Fruit fly (Drosophila melanogaster) Kc167 (cell line): ENCODE measurements around the gene TyrR.

Source experiments
- Sin3A ChIP-seq: fragments of >200 bp; optimal IDR thresholded peaks from 2 replicates; lab custom pipeline; 2018; ENCODE audit warnings: missing external identifiers
- insv ChIP-seq: fragments of >200 bp; optimal IDR thresholded peaks from 3 replicates; lab custom pipeline; 2018; ENCODE audit warnings: missing external identifiers
- psq ChIP-seq: fragments of >200 bp; optimal IDR thresholded peaks from 2 replicates; lab custom pipeline; 2017; ENCODE audit warnings: missing external identifiers
- ttk ChIP-seq: sonication (Bioruptor generic); optimal IDR thresholded peaks from 2 replicates; lab custom pipeline; 2017; ENCODE audit warnings: missing external identifiers

DNA sequence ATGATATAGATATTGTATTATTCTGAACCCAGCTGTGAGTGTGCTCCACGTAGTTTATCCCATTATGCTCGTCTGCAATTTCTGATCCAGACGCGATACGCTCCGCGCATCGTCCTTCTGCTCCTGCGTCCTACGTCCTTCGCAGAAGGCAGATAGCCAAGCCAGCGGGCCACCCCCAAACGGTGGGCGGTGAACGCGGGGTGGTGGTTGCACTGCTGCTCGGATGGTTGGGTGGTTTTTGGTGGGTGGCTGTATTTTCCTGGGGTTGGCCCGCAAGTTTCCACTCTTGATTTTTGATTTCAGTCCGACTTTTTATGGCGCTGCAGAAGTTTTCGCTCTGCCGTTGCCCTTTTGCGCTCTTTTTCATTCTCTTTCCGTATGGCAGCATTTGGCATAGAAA lies 49.5 kb upstream of the TyrR start:
- TF ChIP-seq Sin3A (lab: Kevin White, UChicago) (no peak), psq (lab: Kevin White, UChicago) (no peak), ttk (lab: Kevin White, UChicago) (no peak), insv (no peak)
